Fruit fly (Drosophila melanogaster) whole organism, embryonic: ENCODE measurements around the gene Pcif1.

Experiments
- Abd-B ChIP-seq: fragments of 200-800 bp; sonication (Bioruptor generic); optimal IDR thresholded peaks from 2 replicates; lab custom pipeline; 2018; ENCODE audit warnings: missing biosample characterization, mild to moderate bottlenecking, missing genetic modification characterization, moderate library complexity
- Atf3 ChIP-seq: fragments of 200-800 bp; sonication (Bioruptor generic); optimal IDR thresholded peaks from 3 replicates; lab custom pipeline; 2016; ENCODE audit warnings: missing biosample characterization, missing genetic modification characterization
- CG10366 ChIP-seq: fragments of 200-800 bp; sonication (Bioruptor generic); IDR thresholded peaks from 2 replicates; pipeline ENCODE4 v1.3.6; 2022; ENCODE audit warnings: missing biosample characterization, missing genetic modification characterization
- CG10543 ChIP-seq: fragments of 200-800 bp; sonication (Bioruptor generic); optimal IDR thresholded peaks from 3 replicates; lab custom pipeline; 2017; ENCODE audit warnings: missing biosample characterization, mild to moderate bottlenecking, missing genetic modification characterization, moderate library complexity
- CG11696 ChIP-seq: fragments of 200-800 bp; sonication (Bioruptor generic); IDR thresholded peaks from 2 replicates; pipeline ENCODE4 v1.3.6; 2022; ENCODE audit warnings: missing biosample characterization, missing genetic modification characterization
- CG12769 ChIP-seq: fragments of 200-800 bp; sonication (Bioruptor generic); optimal IDR thresholded peaks from 2 replicates; lab custom pipeline; 2019; ENCODE audit warnings: missing biosample characterization, mild to moderate bottlenecking, missing genetic modification characterization, moderate library complexity
- CG13123 ChIP-seq: fragments of 200-800 bp; sonication (Bioruptor generic); optimal IDR thresholded peaks from 2 replicates; lab custom pipeline; 2016; ENCODE audit warnings: missing biosample characterization, missing genetic modification characterization
- CG13296 ChIP-seq: fragments of 200-800 bp; sonication (Bioruptor generic); optimal IDR thresholded peaks from 3 replicates; lab custom pipeline; 2018; ENCODE audit warnings: missing biosample characterization, mild to moderate bottlenecking, missing genetic modification characterization
- CG14050 ChIP-seq: fragments of 200-800 bp; sonication (Bioruptor generic); IDR thresholded peaks from 3 replicates; pipeline ENCODE4 v1.3.6; 2022; ENCODE audit warnings: missing biosample characterization, missing genetic modification characterization
- CG14441 ChIP-seq: fragments of 200-800 bp; sonication (Bioruptor generic); IDR thresholded peaks from 2 replicates; pipeline ENCODE4 v1.3.6; 2022; ENCODE audit warnings: missing biosample characterization, missing genetic modification characterization
- CG2875 ChIP-seq: fragments of 200-800 bp; sonication (Bioruptor generic); optimal IDR thresholded peaks from 2 replicates; lab custom pipeline; 2017; ENCODE audit warnings: missing biosample characterization, mild to moderate bottlenecking, missing genetic modification characterization, missing genetic modification reagents
- CG30431 ChIP-seq: fragments of 200-800 bp; sonication (Bioruptor generic); optimal IDR thresholded peaks from 2 replicates; lab custom pipeline; 2017; ENCODE audit warnings: missing biosample characterization, missing genetic modification characterization
- CG32767 ChIP-seq: fragments of 200-800 bp; sonication (Bioruptor generic); IDR thresholded peaks from 2 replicates; pipeline ENCODE4 v1.3.6; 2022; ENCODE audit warnings: missing biosample characterization, missing genetic modification characterization
- CG32772 ChIP-seq: fragments of 200-800 bp; sonication (Bioruptor generic); IDR thresholded peaks from 2 replicates; pipeline ENCODE4 v1.3.6; 2022; ENCODE audit warnings: missing biosample characterization, missing genetic modification characterization
- CG33213 ChIP-seq: fragments of 200-800 bp; sonication (Bioruptor generic); optimal IDR thresholded peaks from 3 replicates; lab custom pipeline; 2016; ENCODE audit warnings: missing biosample characterization, missing genetic modification characterization
- CG4360 ChIP-seq: fragments of 200-800 bp; sonication (Bioruptor generic); IDR thresholded peaks from 2 replicates; pipeline ENCODE4 v1.3.6; 2022; ENCODE audit warnings: missing biosample characterization, missing genetic modification characterization
- CG7839 ChIP-seq: fragments of 200-800 bp; sonication (Bioruptor generic); optimal IDR thresholded peaks from 3 replicates; lab custom pipeline; 2018; ENCODE audit warnings: missing biosample characterization, mild to moderate bottlenecking, missing genetic modification characterization, moderate library complexity
- CG7963 ChIP-seq: fragments of 200-800 bp; sonication (Bioruptor generic); IDR thresholded peaks from 3 replicates; pipeline ENCODE4 v1.3.6; 2022; ENCODE audit warnings: missing biosample characterization, missing genetic modification characterization; ENCODE audit not compliant: partially characterized antibody
- CG8290 ChIP-seq, 3 experiments: fragments of 200-800 bp; sonication (Bioruptor generic); optimal IDR thresholded peaks; 2 replicates each; lab custom pipeline; 2016 to 2019; ENCODE audit warnings: missing biosample characterization in 3 of 3, missing genetic modification characterization in 3 of 3, mild to moderate bottlenecking in 2 of 3, moderate library complexity in 1 of 3
- CG8388 ChIP-seq: fragments of 200-800 bp; sonication (Bioruptor generic); optimal IDR thresholded peaks from 2 replicates; lab custom pipeline; 2019; ENCODE audit warnings: missing biosample characterization, mild to moderate bottlenecking, missing genetic modification characterization, moderate library complexity
- CG8478 ChIP-seq: fragments of >200 bp; optimal IDR thresholded peaks from 2 replicates; lab custom pipeline; 2018
- CG9215 ChIP-seq: fragments of 200-800 bp; sonication (Bioruptor generic); IDR thresholded peaks from 2 replicates; pipeline ENCODE4 v1.3.6; 2022; ENCODE audit warnings: missing biosample characterization, missing genetic modification characterization
- CG9817 ChIP-seq: fragments of 200-800 bp; sonication (Bioruptor generic); optimal IDR thresholded peaks from 2 replicates; lab custom pipeline; 2018; ENCODE audit warnings: missing biosample characterization, mild to moderate bottlenecking, missing genetic modification characterization, moderate library complexity
- Chrac-16 ChIP-seq: fragments of 200-800 bp; sonication (Bioruptor generic); optimal IDR thresholded peaks from 3 replicates; lab custom pipeline; 2016; ENCODE audit warnings: missing biosample characterization, missing genetic modification characterization
- Deaf1 ChIP-seq: fragments of 200-800 bp; optimal IDR thresholded peaks from 3 replicates; lab custom pipeline; 2019; ENCODE audit warnings: missing biosample characterization, mild to moderate bottlenecking, missing genetic modification characterization, moderate library complexity
- Doc3 ChIP-seq: fragments of 200-800 bp; sonication (Bioruptor generic); IDR thresholded peaks from 3 replicates; pipeline ENCODE4 v1.3.6; 2022; ENCODE audit warnings: missing biosample characterization, missing genetic modification characterization; ENCODE audit not compliant: partially characterized antibody
- E2f2 ChIP-seq: fragments of 200-800 bp; sonication (Bioruptor generic); IDR thresholded peaks from 2 replicates; pipeline ENCODE4 v1.3.6; 2022; ENCODE audit warnings: missing biosample characterization, missing genetic modification characterization
- Fer2 ChIP-seq: fragments of 200-800 bp; sonication (Bioruptor generic); optimal IDR thresholded peaks from 2 replicates; lab custom pipeline; 2018; ENCODE audit warnings: missing biosample characterization, mild to moderate bottlenecking, missing genetic modification characterization, moderate library complexity
- Kr ChIP-seq: fragments of 200-800 bp; sonication (Bioruptor generic); optimal IDR thresholded peaks from 2 replicates; lab custom pipeline; 2017; ENCODE audit warnings: missing biosample characterization, mild to moderate bottlenecking, missing genetic modification characterization
- Mad ChIP-seq: fragments of 200-800 bp; sonication (Bioruptor generic); optimal IDR thresholded peaks from 2 replicates; lab custom pipeline; 2016; ENCODE audit warnings: missing biosample characterization, missing genetic modification characterization
- Nf-YC ChIP-seq: fragments of 200-800 bp; optimal IDR thresholded peaks from 3 replicates; lab custom pipeline; 2019; ENCODE audit warnings: missing biosample characterization, mild to moderate bottlenecking, missing genetic modification characterization, moderate library complexity
- Optix ChIP-seq: fragments of 200-800 bp; sonication (Bioruptor generic); IDR thresholded peaks from 3 replicates; pipeline ENCODE4 v1.3.6; 2022; ENCODE audit warnings: missing biosample characterization, missing genetic modification characterization
- Sry-δ ChIP-seq: fragments of 200-800 bp; sonication (Bioruptor generic); optimal IDR thresholded peaks from 2 replicates; lab custom pipeline; 2016; ENCODE audit warnings: missing biosample characterization, missing genetic modification characterization
- crc ChIP-seq: fragments of 200-800 bp; sonication (Bioruptor generic); optimal IDR thresholded peaks from 2 replicates; lab custom pipeline; 2016; ENCODE audit warnings: missing biosample characterization, missing genetic modification characterization
- crp ChIP-seq, 2 experiments: fragments of 200-800 bp; sonication (Bioruptor generic); optimal IDR thresholded peaks; 2 replicates in 1 of 2; 3 replicates in 1 of 2; lab custom pipeline; 2017; ENCODE audit warnings: missing biosample characterization in 2 of 2, missing genetic modification characterization in 2 of 2, mild to moderate bottlenecking in 1 of 2, moderate library complexity in 1 of 2
- danr ChIP-seq: fragments of 200-800 bp; sonication (Bioruptor generic); IDR thresholded peaks from 2 replicates; pipeline ENCODE4 v1.3.6; 2022; ENCODE audit warnings: missing biosample characterization, missing genetic modification characterization
- inv ChIP-seq: fragments of 200-800 bp; sonication (Bioruptor generic); IDR thresholded peaks from 2 replicates; pipeline ENCODE4 v1.3.6; 2022; ENCODE audit warnings: missing biosample characterization, missing genetic modification characterization; ENCODE audit not compliant: partially characterized antibody
- nom ChIP-seq: fragments of 200-800 bp; sonication (Bioruptor generic); optimal IDR thresholded peaks from 2 replicates; lab custom pipeline; 2017; ENCODE audit warnings: missing biosample characterization, missing genetic modification characterization, mild to moderate bottlenecking, moderate library complexity, missing genetic modification reagents
- pnt ChIP-seq: fragments of 200-800 bp; sonication (Bioruptor generic); optimal IDR thresholded peaks from 3 replicates; lab custom pipeline; 2016; ENCODE audit warnings: missing biosample characterization, missing genetic modification characterization
- ranshi ChIP-seq: fragments of 200-800 bp; sonication (Bioruptor generic); IDR thresholded peaks from 2 replicates; pipeline ENCODE4 v1.3.6; 2022; ENCODE audit warnings: missing biosample characterization, missing genetic modification characterization
- schlank ChIP-seq: fragments of 200-800 bp; sonication (Bioruptor generic); optimal IDR thresholded peaks from 2 replicates; lab custom pipeline; 2018; ENCODE audit warnings: missing biosample characterization, mild to moderate bottlenecking, missing genetic modification characterization
- scrt ChIP-seq: fragments of 200-800 bp; sonication (Bioruptor generic); optimal IDR thresholded peaks from 2 replicates; lab custom pipeline; 2018; ENCODE audit warnings: missing biosample characterization, mild to moderate bottlenecking, missing genetic modification characterization, moderate library complexity
- sisA ChIP-seq: fragments of 200-800 bp; sonication (Bioruptor generic); IDR thresholded peaks from 2 replicates; pipeline ENCODE4 v1.3.6; 2022; ENCODE audit warnings: missing biosample characterization, missing genetic modification characterization
- sqz ChIP-seq: fragments of 200-800 bp; sonication (Bioruptor generic); optimal IDR thresholded peaks from 3 replicates; lab custom pipeline; 2018; ENCODE audit warnings: missing biosample characterization, mild to moderate bottlenecking, missing genetic modification characterization
- ssp ChIP-seq: fragments of 200-800 bp; sonication (Bioruptor generic); IDR thresholded peaks from 2 replicates; pipeline ENCODE4 v1.3.6; 2022; ENCODE audit warnings: missing biosample characterization, missing genetic modification characterization
- tll ChIP-seq, 2 experiments: fragments of 200-800 bp in 1 of 2; fragments of >200 bp in 1 of 2; sonication (Bioruptor generic) in 1 of 2; optimal IDR thresholded peaks; 2 replicates each; lab custom pipeline; 2017 to 2019; ENCODE audit warnings: missing biosample characterization in 2 of 2, missing genetic modification characterization in 2 of 2, mild to moderate bottlenecking in 1 of 2, moderate library complexity in 1 of 2
- tup ChIP-seq: fragments of 200-800 bp; sonication (Bioruptor generic); optimal IDR thresholded peaks from 2 replicates; lab custom pipeline; 2016; ENCODE audit warnings: missing biosample characterization, mild to moderate bottlenecking, missing genetic modification characterization, moderate library complexity
- wek ChIP-seq: fragments of 200-800 bp; sonication (Bioruptor generic); optimal IDR thresholded peaks from 3 replicates; lab custom pipeline; 2018; ENCODE audit warnings: missing biosample characterization, mild to moderate bottlenecking, missing genetic modification characterization, moderate library complexity

Gene Pcif1

DNA sequence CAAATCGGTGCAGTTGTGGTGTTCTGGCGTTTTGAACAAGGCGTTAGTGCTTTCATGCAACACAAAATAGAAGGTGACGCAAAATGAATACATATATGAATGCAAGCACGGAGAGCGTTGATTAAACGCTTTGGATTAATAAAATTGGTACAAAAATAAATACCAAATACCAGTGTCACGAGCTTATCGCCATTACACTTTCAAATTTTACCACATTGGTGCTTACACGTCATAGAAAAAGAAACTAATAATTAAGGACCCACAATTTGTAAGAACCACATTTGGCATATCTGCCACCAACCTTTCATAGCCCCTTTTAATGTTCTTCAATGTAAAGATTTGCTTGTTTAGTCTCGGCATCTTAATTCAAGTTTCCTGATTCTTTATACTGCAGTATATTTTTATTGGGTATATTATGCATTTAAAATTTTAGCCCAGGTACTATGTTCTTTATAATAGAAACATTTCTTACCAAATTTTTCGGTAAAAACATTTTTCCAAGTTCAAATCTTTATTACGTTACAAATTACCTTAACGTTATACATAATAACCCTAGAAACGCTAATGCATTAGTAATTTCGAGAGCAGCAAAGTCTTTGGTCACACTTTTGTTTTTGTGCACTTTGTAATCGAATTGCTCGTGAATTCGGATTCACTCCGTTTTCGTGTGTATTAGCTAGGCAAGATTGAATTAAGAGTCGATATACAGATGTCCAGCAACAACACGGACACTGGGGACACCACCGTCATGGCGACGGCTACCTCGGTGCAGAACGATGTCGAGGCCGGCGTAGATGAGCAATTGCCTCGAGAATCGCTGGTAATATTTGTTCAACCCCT is 7.6 kb downstream of the Pcif1 start, which contains the start of the genes Pex16 and Pex14 (continued):
- peak; percentile 56 for TF ChIP-seq CG33213 (GFP tag; lab: Kevin White, UChicago)
- no peak for TF ChIP-seq CG4360
- TF ChIP-seq CG2875 (GFP tag; lab: Kevin White, UChicago): peak; percentile 19
- no peak for TF ChIP-seq CG8478 (lab: Kevin White, UChicago)
- TF ChIP-seq Sry-δ (GFP tag; lab: Kevin White, UChicago): peak; percentile 44
- peak; percentile 71 for TF ChIP-seq ranshi (GFP tag; lab: Robert Waterston, UW)
- TF ChIP-seq Chrac-16: peak; percentile 82
- peak; percentile 58 for TF ChIP-seq Mad (GFP tag; lab: Kevin White, UChicago)
- no peak for TF ChIP-seq Kr (GFP tag; lab: Kevin White, UChicago)
- TF ChIP-seq crc (GFP tag; lab: Kevin White, UChicago): peak; percentile 46
- TF ChIP-seq Fer2 (tag; lab: Kevin White, UChicago): peak; percentile 62
- peak; percentile 27 for TF ChIP-seq schlank (tag; lab: Kevin White, UChicago)
- TF ChIP-seq Deaf1 (tag; lab: Kevin White, UChicago): no peak
- TF ChIP-seq CG12769 (tag; lab: Kevin White, UChicago): no peak
- no peak for TF ChIP-seq tup (GFP tag; lab: Kevin White, UChicago)
- TF ChIP-seq CG9215 (GFP tag; lab: Robert Waterston, UW): peak; percentile 82
- TF ChIP-seq CG32767 (GFP tag; lab: Robert Waterston, UW): 0 out of 2 replicates have a peak, but pooled peaks have one; percentile 44
- TF ChIP-seq CG8388 (GFP tag; lab: Kevin White, UChicago): no peak
- TF ChIP-seq CG9817 (tag; lab: Kevin White, UChicago): peak; percentile 76
- peak; percentile 65 for TF ChIP-seq CG10543
- TF ChIP-seq CG30431: peak; percentile 71
- peak; percentile 55; the same call in 1 of the 3 replicates for TF ChIP-seq Optix (GFP tag; lab: Robert Waterston, UW)
- TF ChIP-seq CG7963: no peak
- peak; percentile 14 for TF ChIP-seq CG8290 (GFP tag; optimal IDR thresholded peaks at IDR 0.05; lab: Kevin White, UChicago)
- TF ChIP-seq CG8290 (tag; optimal IDR thresholded peaks at IDR 0.05; lab: Kevin White, UChicago): peak in 1 of 2 experiments; percentile 85
- TF ChIP-seq nom (GFP tag; lab: Kevin White, UChicago): no peak
- peak; percentile 86 for TF ChIP-seq pnt (GFP tag; lab: Kevin White, UChicago)
- peak; percentile 78 for TF ChIP-seq sisA (GFP tag; lab: Robert Waterston, UW)
- TF ChIP-seq Atf3: peak; percentile 75
- peak; percentile 45 for TF ChIP-seq CG13296 (GFP tag; lab: Kevin White, UChicago)
- TF ChIP-seq crp (GFP tag; optimal IDR thresholded peaks at IDR 0.05; lab: Kevin White, UChicago): peak in 1 of 2 experiments; percentile 27
- peak; percentile 47 for TF ChIP-seq Nf-YC (tag; lab: Kevin White, UChicago)
- no peak for TF ChIP-seq inv (GFP tag; lab: Robert Waterston, UW)
- TF ChIP-seq Abd-B: peak; percentile 79
- TF ChIP-seq Doc3 (GFP tag; lab: Robert Waterston, UW): no peak
- peak; percentile 73 for TF ChIP-seq CG10366 (GFP tag; lab: Robert Waterston, UW)
- TF ChIP-seq CG14050 (GFP tag; lab: Robert Waterston, UW): peak; percentile 45; the same call in 2 of the 3 replicates
- no peak for TF ChIP-seq sqz (GFP tag; lab: Kevin White, UChicago)
- TF ChIP-seq danr: no peak
- peak in 1 of 2 experiments; percentile 77 for TF ChIP-seq tll (GFP tag; optimal IDR thresholded peaks at IDR 0.05; lab: Kevin White, UChicago)
- peak; percentile 65 for TF ChIP-seq CG32772 (GFP tag; lab: Robert Waterston, UW)
- peak; percentile 37 for TF ChIP-seq CG13123 (GFP tag; lab: Kevin White, UChicago)
- peak; percentile 41 for TF ChIP-seq E2f2 (GFP tag; lab: Robert Waterston, UW)
- peak; percentile 48; the same call in 1 of the 2 replicates for TF ChIP-seq CG11696 (GFP tag; lab: Robert Waterston, UW)
- TF ChIP-seq ssp (GFP tag; lab: Robert Waterston, UW): peak; percentile 63
- TF ChIP-seq CG14441 (GFP tag; lab: Robert Waterston, UW): peak; percentile 76
- TF ChIP-seq scrt (GFP tag; lab: Kevin White, UChicago): no peak
- peak; percentile 30 for TF ChIP-seq wek (GFP tag; lab: Kevin White, UChicago)
- peak; percentile 68 for TF ChIP-seq CG7839
